Worm (Caenorhabditis elegans) whole organism, young adult: ENCODE results near the gene nstp-2.

Source experiments
- B0035.1 ChIP-seq: sonication (generic microtip); optimal IDR thresholded peaks from 2 replicates; lab custom pipeline; 2016; ENCODE audit warnings: missing genetic modification characterization, mild to moderate bottlenecking, missing compliant biosample characterization, missing genotype, missing genetic modification reagents
- D2030.7 ChIP-seq: fragments of 200-800 bp; sonication (Bioruptor generic); IDR thresholded peaks from 2 replicates; pipeline ENCODE4 v1.3.6; 2022; ENCODE audit warnings: missing genetic modification reagents, missing genetic modification characterization, missing compliant biosample characterization
- F22D6.2 ChIP-seq: sonication (generic microtip); optimal IDR thresholded peaks from 2 replicates; lab custom pipeline; 2016; ENCODE audit warnings: mild to moderate bottlenecking, missing genetic modification characterization, missing compliant biosample characterization
- F52B5.7 ChIP-seq: sonication (generic microtip); optimal IDR thresholded peaks from 2 replicates; lab custom pipeline; 2016; ENCODE audit warnings: mild to moderate bottlenecking, missing genetic modification characterization, missing compliant biosample characterization
- F55B11.4 ChIP-seq: sonication (generic microtip); optimal IDR thresholded peaks from 2 replicates; lab custom pipeline; 2016; ENCODE audit warnings: missing compliant biosample characterization, missing genetic modification characterization, borderline replicate concordance; ENCODE audit not compliant: insufficient read depth
- F57A8.1 ChIP-seq: fragments of 200-800 bp; sonication (Bioruptor generic); optimal IDR thresholded peaks from 2 replicates; lab custom pipeline; 2018; ENCODE audit warnings: mild to moderate bottlenecking, missing genetic modification characterization, moderate library complexity, missing compliant biosample characterization
- F57C9.4 ChIP-seq: sonication (generic microtip); optimal IDR thresholded peaks from 2 replicates; lab custom pipeline; 2017; ENCODE audit warnings: mild to moderate bottlenecking, missing genetic modification characterization, missing compliant biosample characterization
- T26A5.8 ChIP-seq: sonication (generic microtip); optimal IDR thresholded peaks from 2 replicates; lab custom pipeline; 2016; ENCODE audit warnings: missing genetic modification characterization, missing compliant biosample characterization
- Y53G8AR.9 ChIP-seq: fragments of 200-800 bp; sonication (Bioruptor generic); conservative IDR thresholded peaks from 2 replicates; pipeline ENCODE4 v1.3.6; 2022; ENCODE audit warnings: missing genetic modification reagents, missing genetic modification characterization, missing compliant biosample characterization
- ama-1 ChIP-seq, 3 experiments: fragments of 150-350 bp in 1 of 3; sonication (generic microtip) in 2 of 3; optimal IDR thresholded peaks; 2 replicates each; lab custom pipeline; 2014 to 2018; ENCODE audit warnings: missing biosample characterization in 2 of 3, missing genetic modification characterization in 2 of 3, missing genetic modification reagents in 2 of 3
- athp-1 ChIP-seq: sonication (generic microtip); optimal IDR thresholded peaks from 2 replicates; lab custom pipeline; 2017; ENCODE audit warnings: mild to moderate bottlenecking, missing genetic modification characterization, missing compliant biosample characterization
- bed-1 ChIP-seq: fragments of 200-800 bp; sonication (Bioruptor generic); IDR thresholded peaks from 2 replicates; pipeline ENCODE4 v1.3.6; 2022; ENCODE audit warnings: missing genetic modification reagents, missing genetic modification characterization, missing compliant biosample characterization
- bed-2 ChIP-seq: fragments of 200-800 bp; sonication (Bioruptor generic); IDR thresholded peaks from 2 replicates; pipeline ENCODE4 v1.3.6; 2022; ENCODE audit warnings: missing genetic modification reagents, missing genetic modification characterization, missing compliant biosample characterization
- ccch-3 ChIP-seq: fragments of 200-800 bp; sonication (Bioruptor generic); optimal IDR thresholded peaks from 2 replicates; lab custom pipeline; 2018; ENCODE audit warnings: mild to moderate bottlenecking, missing genetic modification characterization, missing compliant biosample characterization
- cebp-1 ChIP-seq, 2 experiments: fragments of 200-800 bp in 1 of 2; sonication (Bioruptor generic) in 1 of 2; sonication (generic microtip) in 1 of 2; IDR thresholded peaks in 1 of 2; optimal IDR thresholded peaks in 1 of 2; 2 replicates each; pipeline versions ENCODE4 v1.3.6 to Lab custom; 2017 to 2022; ENCODE audit warnings: missing compliant biosample characterization in 2 of 2, missing genetic modification characterization in 2 of 2, mild to moderate bottlenecking in 1 of 2, missing genetic modification reagents in 1 of 2, moderate library complexity in 1 of 2
- ceh-40 ChIP-seq: fragments of 200-800 bp; sonication (Bioruptor generic); IDR thresholded peaks from 2 replicates; pipeline ENCODE4 v1.3.6; 2022; ENCODE audit warnings: missing genetic modification characterization, missing compliant biosample characterization
- ceh-79 ChIP-seq: sonication (generic microtip); optimal IDR thresholded peaks from 2 replicates; lab custom pipeline; 2017; ENCODE audit warnings: mild to moderate bottlenecking, missing genetic modification characterization, missing compliant biosample characterization
- dox-1 ChIP-seq: fragments of 200-800 bp; sonication (Bioruptor generic); IDR thresholded peaks from 2 replicates; pipeline ENCODE4 v1.3.6; 2022; ENCODE audit warnings: missing genetic modification reagents, missing genetic modification characterization, missing compliant biosample characterization
- dpff-1 ChIP-seq: sonication (generic microtip); optimal IDR thresholded peaks from 2 replicates; lab custom pipeline; 2017; ENCODE audit warnings: mild to moderate bottlenecking, missing genetic modification characterization, missing compliant biosample characterization
- dpl-1 ChIP-seq: fragments of 150-350 bp; optimal IDR thresholded peaks from 2 replicates; lab custom pipeline; 2014; ENCODE audit warnings: missing biosample characterization, missing genetic modification reagents, missing genetic modification characterization
- egl-18 ChIP-seq: fragments of 200-800 bp; sonication (Bioruptor generic); IDR thresholded peaks from 2 replicates; pipeline ENCODE4 v1.3.6; 2022; ENCODE audit warnings: missing genetic modification reagents, missing genetic modification characterization, missing compliant biosample characterization
- ekl-4 ChIP-seq: fragments of 200-800 bp; sonication (Bioruptor generic); IDR thresholded peaks from 2 replicates; pipeline ENCODE4 v1.3.6; 2022; ENCODE audit warnings: missing genetic modification reagents, missing genetic modification characterization, missing compliant biosample characterization
- fkh-3 ChIP-seq: sonication (generic microtip); optimal IDR thresholded peaks from 2 replicates; lab custom pipeline; 2016; ENCODE audit warnings: mild to moderate bottlenecking, missing genetic modification characterization, missing compliant biosample characterization
- him-1 ChIP-seq: sonication (generic microtip); optimal IDR thresholded peaks from 2 replicates; lab custom pipeline; 2016; ENCODE audit warnings: missing genotype, missing genetic modification reagents, missing genetic modification characterization, missing compliant biosample characterization
- hlh-26 ChIP-seq: fragments of 200-800 bp; sonication (Bioruptor generic); conservative IDR thresholded peaks from 2 replicates; pipeline ENCODE4 v1.3.6; 2022; ENCODE audit warnings: missing genetic modification reagents, missing genetic modification characterization, missing compliant biosample characterization
- let-607 ChIP-seq, 2 experiments: fragments of 200-800 bp in 1 of 2; sonication (Bioruptor generic) in 1 of 2; sonication (generic microtip) in 1 of 2; optimal IDR thresholded peaks; 2 replicates each; lab custom pipeline; 2016 to 2018; ENCODE audit warnings: mild to moderate bottlenecking in 2 of 2, missing compliant biosample characterization in 2 of 2, missing genetic modification characterization in 2 of 2, moderate library complexity in 2 of 2, missing genotype in 1 of 2
- lir-1 ChIP-seq: fragments of 200-800 bp; sonication (Bioruptor generic); conservative IDR thresholded peaks from 2 replicates; pipeline ENCODE4 v1.3.6; 2022; ENCODE audit warnings: missing genetic modification reagents, missing genetic modification characterization, missing compliant biosample characterization
- lsl-1 ChIP-seq: fragments of 200-800 bp; sonication (Bioruptor generic); optimal IDR thresholded peaks from 2 replicates; lab custom pipeline; 2018; ENCODE audit warnings: mild to moderate bottlenecking, missing genetic modification characterization, moderate library complexity, missing compliant biosample characterization
- madf-8 ChIP-seq: fragments of 200-800 bp; sonication (Bioruptor generic); conservative IDR thresholded peaks from 2 replicates; pipeline ENCODE4 v1.3.6; 2022; ENCODE audit warnings: missing genetic modification reagents, missing genetic modification characterization, missing compliant biosample characterization
- mcd-1 ChIP-seq: fragments of 200-800 bp; sonication (Bioruptor generic); IDR thresholded peaks from 2 replicates; pipeline ENCODE4 v1.3.6; 2022; ENCODE audit warnings: missing genetic modification reagents, missing genetic modification characterization, missing compliant biosample characterization
- nfya-2 ChIP-seq: fragments of 200-800 bp; sonication (Bioruptor generic); IDR thresholded peaks from 2 replicates; pipeline ENCODE4 v1.3.6; 2022; ENCODE audit warnings: missing genetic modification reagents, missing genetic modification characterization, missing compliant biosample characterization
- nhr-27 ChIP-seq: fragments of 200-800 bp; sonication (Bioruptor generic); optimal IDR thresholded peaks from 2 replicates; lab custom pipeline; 2018; ENCODE audit warnings: mild to moderate bottlenecking, missing genetic modification characterization, moderate library complexity, missing compliant biosample characterization
- nhr-90 ChIP-seq: sonication (generic microtip); optimal IDR thresholded peaks from 2 replicates; lab custom pipeline; 2016; ENCODE audit warnings: missing genotype, mild to moderate bottlenecking, missing genetic modification characterization, missing compliant biosample characterization
- rcor-1 ChIP-seq: fragments of 200-800 bp; sonication (Bioruptor generic); IDR thresholded peaks from 2 replicates; pipeline ENCODE4 v1.3.6; 2022; ENCODE audit warnings: missing genetic modification reagents, missing genetic modification characterization, missing compliant biosample characterization
- rpc-1 ChIP-seq, 2 experiments: fragments of 150-350 bp in 1 of 2; sonication (generic microtip) in 1 of 2; optimal IDR thresholded peaks; 2 replicates each; lab custom pipeline; 2014 to 2018; ENCODE audit warnings: missing biosample characterization in 1 of 2, missing genetic modification characterization in 1 of 2, missing genetic modification reagents in 1 of 2, missing genotype in 1 of 2
- sdz-38 ChIP-seq: sonication (generic microtip); optimal IDR thresholded peaks from 2 replicates; lab custom pipeline; 2016; ENCODE audit warnings: missing genotype, missing genetic modification characterization, missing compliant biosample characterization
- snpc-1.3 ChIP-seq: sonication (generic microtip); optimal IDR thresholded peaks from 2 replicates; lab custom pipeline; 2017; ENCODE audit warnings: missing genetic modification characterization, mild to moderate bottlenecking, missing compliant biosample characterization, antibody characterized with exemption, moderate library complexity, missing genotype, missing genetic modification reagents; ENCODE audit not compliant: insufficient read depth
- snpc-3.4 ChIP-seq: sonication (generic microtip); optimal IDR thresholded peaks from 2 replicates; lab custom pipeline; 2017; ENCODE audit warnings: missing genetic modification characterization, mild to moderate bottlenecking, missing compliant biosample characterization, antibody characterized with exemption, moderate library complexity, missing genotype, missing genetic modification reagents
- tbx-9 ChIP-seq: sonication (generic microtip); optimal IDR thresholded peaks from 2 replicates; lab custom pipeline; 2016; ENCODE audit warnings: borderline replicate concordance, missing genetic modification characterization, inconsistent platforms, missing compliant biosample characterization
- tlf-1 ChIP-seq: fragments of 200-800 bp; sonication (Bioruptor generic); optimal IDR thresholded peaks from 2 replicates; lab custom pipeline; 2018; ENCODE audit warnings: mild to moderate bottlenecking, missing genetic modification characterization, missing compliant biosample characterization
- unc-130 ChIP-seq: sonication (generic microtip); optimal IDR thresholded peaks from 2 replicates; lab custom pipeline; 2016; ENCODE audit warnings: missing genetic modification reagents, missing genetic modification characterization, missing compliant biosample characterization
- zfh-2 ChIP-seq: fragments of 200-800 bp; sonication (Bioruptor generic); conservative IDR thresholded peaks from 2 replicates; pipeline ENCODE4 v1.3.6; 2022; ENCODE audit warnings: missing genetic modification reagents, missing genetic modification characterization, missing compliant biosample characterization
- ztf-25 ChIP-seq: fragments of 200-800 bp; sonication (Bioruptor generic); IDR thresholded peaks from 2 replicates; pipeline ENCODE4 v1.3.6; 2022; ENCODE audit warnings: missing genetic modification reagents, missing genetic modification characterization, missing compliant biosample characterization
- ztf-28 ChIP-seq: fragments of 200-800 bp; sonication (Bioruptor generic); IDR thresholded peaks from 2 replicates; pipeline ENCODE4 v1.3.6; 2022; ENCODE audit warnings: missing genetic modification reagents, missing genetic modification characterization, missing compliant biosample characterization
- ztf-3 ChIP-seq: fragments of 200-800 bp; sonication (Bioruptor generic); optimal IDR thresholded peaks from 2 replicates; lab custom pipeline; 2018; ENCODE audit warnings: mild to moderate bottlenecking, missing genetic modification characterization, missing compliant biosample characterization

nstp-2 gene

DNA sequence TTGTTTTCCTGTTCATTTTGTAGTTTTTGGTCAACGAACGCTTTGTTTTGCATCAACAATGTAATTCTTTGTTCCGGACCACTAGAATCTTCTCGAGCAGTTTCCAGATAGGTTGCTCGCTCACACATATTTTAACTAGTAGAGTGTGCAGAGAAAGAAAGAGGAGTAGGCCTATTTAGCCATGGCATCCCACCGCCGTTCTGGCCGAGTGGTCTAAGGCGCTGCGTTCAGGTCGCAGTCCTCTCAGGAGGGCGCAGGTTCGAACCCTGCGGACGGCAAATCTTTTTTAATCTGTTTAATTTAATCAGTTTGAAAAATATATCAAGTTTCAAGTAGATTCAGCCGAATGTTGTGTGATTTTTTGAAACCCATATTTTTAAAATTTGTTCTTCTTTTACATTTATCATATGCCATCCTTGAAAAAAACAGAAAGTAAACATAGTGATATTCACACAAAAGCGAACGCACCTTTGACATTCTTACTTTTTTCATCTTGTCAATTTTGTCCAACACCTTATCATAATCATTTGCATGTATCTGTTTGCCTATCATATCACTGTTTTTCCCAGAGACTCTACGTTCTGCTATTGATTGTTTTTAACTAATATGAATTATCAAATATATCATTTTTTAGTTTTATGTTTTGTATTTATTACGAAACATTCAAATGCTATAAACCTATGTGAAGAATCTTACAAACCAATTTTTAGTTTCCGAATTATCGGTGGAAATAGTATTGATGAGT, 49.2 kb downstream of the nstp-2 start, which contains the start of gene try-3 (continued):
- TF ChIP-seq bed-2 (0 out of 2 replicates have a peak, but pooled peaks have one; percentile 55), cebp-1 (GFP tag; IDR thresholded peaks at IDR 0.05; lab: Robert Waterston, UW) (peak; percentile 57), cebp-1 (tag; optimal IDR thresholded peaks at IDR 0.05; lab: Kevin White, UChicago) (peak; percentile 73), snpc-1.3 (tag; lab: Kevin White, UChicago) (peak; percentile 75), F55B11.4 (tag; lab: Kevin White, UChicago) (no peak), dpff-1 (peak; percentile 50), rcor-1 (GFP tag; lab: Robert Waterston, UW) (peak; percentile 68), F52B5.7 (tag; lab: Kevin White, UChicago) (peak; percentile 75), hlh-26 (GFP tag; lab: Robert Waterston, UW) (no peak), madf-8 (GFP tag; lab: Robert Waterston, UW) (peak; percentile 42), egl-18 (GFP tag; lab: Robert Waterston, UW) (no peak), zfh-2 (GFP tag; lab: Robert Waterston, UW) (no peak), Y53G8AR.9 (GFP tag; lab: Robert Waterston, UW) (peak; percentile 72; the same call in 1 of the 2 replicates), mcd-1 (GFP tag; lab: Robert Waterston, UW) (peak; percentile 82), F57A8.1 (GFP tag; lab: Kevin White, UChicago) (no peak), ztf-25 (GFP tag; lab: Robert Waterston, UW) (peak; percentile 63; the same call in 1 of the 2 replicates), him-1 (tag; lab: Kevin White, UChicago) (peak; percentile 94), athp-1 (tag; lab: Kevin White, UChicago) (peak; percentile 65), ccch-3 (no peak), ceh-79 (peak; percentile 17), B0035.1 (tag; lab: Kevin White, UChicago) (peak; percentile 36), let-607 (tag; optimal IDR thresholded peaks at IDR 0.05; lab: Kevin White, UChicago) (peak in 1 of 2 experiments; percentile 42), ekl-4 (GFP tag; lab: Robert Waterston, UW) (peak; percentile 71), snpc-3.4 (tag; lab: Kevin White, UChicago) (no peak), D2030.7 (GFP tag; lab: Robert Waterston, UW) (peak; percentile 67), tlf-1 (GFP tag; lab: Kevin White, UChicago) (peak; percentile 26), tbx-9 (tag; lab: Kevin White, UChicago) (no peak), dpl-1 (GFP tag; lab: Kevin White, UChicago) (peak; percentile 15), fkh-3 (tag; lab: Kevin White, UChicago) (no peak), lir-1 (GFP tag; lab: Robert Waterston, UW) (peak; percentile 47; the same call in 1 of the 2 replicates), T26A5.8 (tag; lab: Kevin White, UChicago) (no peak), ama-1 (optimal IDR thresholded peaks at IDR 0.05; lab: Kevin White, UChicago) (no peak), ama-1 (GFP tag; optimal IDR thresholded peaks at IDR 0.05; lab: Kevin White, UChicago) (peak in 1 of 2 experiments; percentile 61), ztf-28 (GFP tag; lab: Robert Waterston, UW) (0 out of 2 replicates have a peak, but pooled peaks have one; percentile 48), nfya-2 (no peak), bed-1 (GFP tag; lab: Robert Waterston, UW) (no peak), rpc-1 (optimal IDR thresholded peaks at IDR 0.05; lab: Kevin White, UChicago) (peak; percentile 74), rpc-1 (tag; optimal IDR thresholded peaks at IDR 0.05; lab: Kevin White, UChicago) (peak; percentile 89), unc-130 (GFP tag; lab: Kevin White, UChicago) (no peak), F57C9.4 (tag; lab: Kevin White, UChicago) (peak; percentile 42), lsl-1 (GFP tag; lab: Kevin White, UChicago) (peak; percentile 32), ceh-40 (0 out of 2 replicates have a peak, but pooled peaks have one; percentile 44), sdz-38 (tag; lab: Kevin White, UChicago) (no peak), nhr-27 (no peak), F22D6.2 (tag; lab: Kevin White, UChicago) (no peak), dox-1 (GFP tag; lab: Robert Waterston, UW) (peak; percentile 90), nhr-90 (tag; lab: Kevin White, UChicago) (peak; percentile 71), ztf-3 (peak; percentile 18)
